Worm (Caenorhabditis elegans) whole organism, mixed stage, embryonic: Measurements from ENCODE around the gene T09B9.3.

Source experiments
- M03D4.4 ChIP-seq: sonication (generic microtip); optimal IDR thresholded peaks from 2 replicates; lab custom pipeline; 2017; ENCODE audit warnings: mild to moderate bottlenecking, missing genetic modification characterization, missing compliant biosample characterization
- bed-3 ChIP-seq: fragments of 200-800 bp; sonication (Bioruptor generic); optimal IDR thresholded peaks from 3 replicates; lab custom pipeline; 2018; ENCODE audit warnings: mild to moderate bottlenecking, missing genetic modification characterization, moderate library complexity, missing compliant biosample characterization
- blmp-1 ChIP-seq: fragments of 150-350 bp; optimal IDR thresholded peaks from 2 replicates; lab custom pipeline; 2014; ENCODE audit warnings: missing biosample characterization, missing genetic modification characterization
- ceh-39 ChIP-seq: fragments of 150-350 bp; optimal IDR thresholded peaks from 2 replicates; lab custom pipeline; 2014; ENCODE audit warnings: missing biosample characterization, missing genetic modification characterization
- ceh-43 ChIP-seq: fragments of 200-800 bp; sonication (Bioruptor generic); optimal IDR thresholded peaks from 2 replicates; lab custom pipeline; 2018; ENCODE audit warnings: mild to moderate bottlenecking, missing genetic modification characterization, moderate library complexity, missing compliant biosample characterization
- ceh-83 ChIP-seq: fragments of 200-800 bp; sonication (Bioruptor generic); optimal IDR thresholded peaks from 2 replicates; lab custom pipeline; 2018; ENCODE audit warnings: mild to moderate bottlenecking, missing genetic modification characterization, missing compliant biosample characterization
- ces-1 ChIP-seq: fragments of 150-350 bp; optimal IDR thresholded peaks from 2 replicates; lab custom pipeline; 2014; ENCODE audit warnings: missing biosample characterization, missing genetic modification reagents, missing genetic modification characterization
- cnd-1 ChIP-seq: fragments of 200-800 bp; sonication (Bioruptor generic); optimal IDR thresholded peaks from 2 replicates; lab custom pipeline; 2018; ENCODE audit warnings: mild to moderate bottlenecking, missing genetic modification characterization, missing compliant biosample characterization
- drap-1 ChIP-seq: fragments of 200-800 bp; sonication (Bioruptor generic); optimal IDR thresholded peaks from 3 replicates; lab custom pipeline; 2018; ENCODE audit warnings: mild to moderate bottlenecking, missing genetic modification characterization, missing compliant biosample characterization
- elt-1 ChIP-seq: sonication (generic microtip); optimal IDR thresholded peaks from 2 replicates; lab custom pipeline; 2017; ENCODE audit warnings: missing genetic modification characterization, mild to moderate bottlenecking, missing compliant biosample characterization, antibody characterized with exemption, moderate library complexity, borderline replicate concordance; ENCODE audit not compliant: insufficient read depth
- elt-3 ChIP-seq: fragments of 150-350 bp; optimal IDR thresholded peaks from 2 replicates; lab custom pipeline; 2014; ENCODE audit warnings: missing biosample characterization, missing genetic modification characterization
- flh-1 ChIP-seq: fragments of 200-800 bp; sonication (Bioruptor generic); optimal IDR thresholded peaks from 2 replicates; lab custom pipeline; 2018; ENCODE audit warnings: mild to moderate bottlenecking, missing genetic modification characterization, moderate library complexity, missing compliant biosample characterization
- ham-2 ChIP-seq: fragments of 200-800 bp; sonication (Bioruptor generic); optimal IDR thresholded peaks from 2 replicates; lab custom pipeline; 2018; ENCODE audit warnings: mild to moderate bottlenecking, missing genetic modification characterization, missing compliant biosample characterization
- hlh-1 ChIP-seq: fragments of 150-350 bp; optimal IDR thresholded peaks from 2 replicates; lab custom pipeline; 2014; ENCODE audit warnings: missing biosample characterization, missing genetic modification reagents, missing genetic modification characterization
- lin-13 ChIP-seq: fragments of 150-350 bp; optimal IDR thresholded peaks from 2 replicates; lab custom pipeline; 2014; ENCODE audit warnings: missing biosample characterization, missing genetic modification characterization
- lin-32 ChIP-seq: fragments of 200-800 bp; sonication (Bioruptor generic); optimal IDR thresholded peaks from 2 replicates; lab custom pipeline; 2018; ENCODE audit warnings: mild to moderate bottlenecking, missing genetic modification characterization, missing compliant biosample characterization
- lsy-2 ChIP-seq: fragments of 150-350 bp; optimal IDR thresholded peaks from 2 replicates; lab custom pipeline; 2014; ENCODE audit warnings: missing biosample characterization, missing genetic modification characterization
- mab-5 ChIP-seq: fragments of 150-350 bp; optimal IDR thresholded peaks from 2 replicates; lab custom pipeline; 2014; ENCODE audit warnings: missing biosample characterization, missing genetic modification characterization
- mep-1 ChIP-seq: fragments of 150-350 bp; optimal IDR thresholded peaks from 2 replicates; lab custom pipeline; 2017; ENCODE audit warnings: missing biosample characterization, missing genetic modification reagents, missing genetic modification characterization, inconsistent platforms
- mls-2 ChIP-seq: sonication (generic microtip); optimal IDR thresholded peaks from 2 replicates; lab custom pipeline; 2016; ENCODE audit warnings: mild to moderate bottlenecking, missing genetic modification characterization, moderate library complexity, missing compliant biosample characterization
- nhr-12 ChIP-seq: fragments of 150-350 bp; optimal IDR thresholded peaks from 2 replicates; lab custom pipeline; 2014; ENCODE audit warnings: missing biosample characterization, missing genetic modification characterization
- nhr-2 ChIP-seq: fragments of 150-350 bp; optimal IDR thresholded peaks from 2 replicates; lab custom pipeline; 2014; ENCODE audit warnings: missing biosample characterization, missing genetic modification characterization
- nhr-237 ChIP-seq: fragments of 150-350 bp; optimal IDR thresholded peaks from 2 replicates; lab custom pipeline; 2014; ENCODE audit warnings: missing biosample characterization, missing genetic modification characterization
- nhr-28 ChIP-seq: fragments of 150-350 bp; optimal IDR thresholded peaks from 2 replicates; lab custom pipeline; 2014; ENCODE audit warnings: missing biosample characterization, missing genetic modification characterization
- nhr-76 ChIP-seq: sonication (generic microtip); optimal IDR thresholded peaks from 2 replicates; lab custom pipeline; 2017; ENCODE audit warnings: missing biosample characterization, missing genetic modification characterization
- pha-4 ChIP-seq: fragments of 150-350 bp; optimal IDR thresholded peaks from 2 replicates; lab custom pipeline; 2018; ENCODE audit warnings: missing biosample characterization, missing genetic modification reagents, missing genetic modification characterization
- sem-2 ChIP-seq: fragments of 200-800 bp; sonication (Bioruptor generic); optimal IDR thresholded peaks from 2 replicates; lab custom pipeline; 2018; ENCODE audit warnings: mild to moderate bottlenecking, missing genetic modification characterization, missing compliant biosample characterization
- sptf-1 ChIP-seq: sonication (generic microtip); optimal IDR thresholded peaks from 2 replicates; lab custom pipeline; 2017; ENCODE audit warnings: mild to moderate bottlenecking, missing genetic modification characterization, moderate library complexity, missing compliant biosample characterization
- tbx-8 ChIP-seq: fragments of 200-800 bp; sonication (Bioruptor generic); optimal IDR thresholded peaks from 2 replicates; lab custom pipeline; 2018; ENCODE audit warnings: mild to moderate bottlenecking, missing genetic modification characterization, moderate library complexity, missing compliant biosample characterization
- unc-120 ChIP-seq: sonication (generic microtip); optimal IDR thresholded peaks from 2 replicates; lab custom pipeline; 2017; ENCODE audit warnings: missing genetic modification characterization, missing compliant biosample characterization; ENCODE audit not compliant: poor library complexity, severe bottlenecking
- unc-39 ChIP-seq: fragments of 150-350 bp; optimal IDR thresholded peaks from 2 replicates; lab custom pipeline; 2014; ENCODE audit warnings: missing biosample characterization, missing genetic modification characterization
- unc-62 ChIP-seq: fragments of 150-350 bp; optimal IDR thresholded peaks from 2 replicates; lab custom pipeline; 2014; ENCODE audit warnings: missing biosample characterization, missing genetic modification reagents, missing genetic modification characterization
- ztf-11 ChIP-seq: fragments of 150-350 bp; optimal IDR thresholded peaks from 2 replicates; lab custom pipeline; 2014; ENCODE audit warnings: missing biosample characterization, missing genetic modification characterization

The T09B9.3 gene

ce11 chrX:9763903-9764302, 2.7 kb upstream of the T09B9.3 start:
- no peak for TF ChIP-seq flh-1 (GFP tag; lab: Kevin White, UChicago)
- TF ChIP-seq unc-39 (tag; lab: Kevin White, UChicago), result no peak
- TF ChIP-seq mab-5 (tag; lab: Kevin White, UChicago), result no peak
- TF ChIP-seq pha-4 (tag; lab: Kevin White, UChicago), result no peak
- TF ChIP-seq lin-13, result no peak
- no peak for TF ChIP-seq nhr-12
- no peak for TF ChIP-seq elt-3
- TF ChIP-seq M03D4.4 (tag; lab: Kevin White, UChicago), result no peak
- no peak for TF ChIP-seq mep-1 (tag; lab: Kevin White, UChicago)
- TF ChIP-seq hlh-1 (tag; lab: Kevin White, UChicago), result no peak
- no peak for TF ChIP-seq mls-2
- no peak for TF ChIP-seq drap-1 (GFP tag; lab: Kevin White, UChicago)

DNA sequence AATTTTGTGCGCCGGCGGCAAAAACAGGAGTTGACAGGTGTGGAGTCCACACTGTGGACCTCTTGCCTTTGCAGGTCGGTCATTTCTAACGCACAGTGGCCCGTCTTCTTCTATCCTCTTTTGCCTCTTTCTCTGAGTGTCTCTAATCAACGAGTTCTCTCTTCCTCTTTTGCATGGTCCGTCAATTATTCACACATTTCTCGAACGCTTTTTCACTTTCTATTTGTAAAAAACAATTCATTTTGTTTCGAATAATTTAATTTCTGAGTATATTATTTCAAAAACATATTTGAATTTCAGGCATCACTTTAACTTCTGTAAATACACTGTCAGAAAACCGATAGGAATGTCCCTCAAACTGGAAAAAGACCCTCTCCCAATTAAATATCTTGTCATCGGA, 4.2 kb downstream of the T09B9.3 start, which contains the start of gene T09B9.1:
Gene T09B9.1, plus strand, starts transcription at position 301 of the 400 bp plus-strand sequence.
- no peak for TF ChIP-seq mep-1 (tag; lab: Kevin White, UChicago)
- TF ChIP-seq elt-1, result no peak
- no peak for TF ChIP-seq unc-120 (tag; lab: Kevin White, UChicago)
- no peak for TF ChIP-seq M03D4.4 (tag; lab: Kevin White, UChicago)

DNA sequence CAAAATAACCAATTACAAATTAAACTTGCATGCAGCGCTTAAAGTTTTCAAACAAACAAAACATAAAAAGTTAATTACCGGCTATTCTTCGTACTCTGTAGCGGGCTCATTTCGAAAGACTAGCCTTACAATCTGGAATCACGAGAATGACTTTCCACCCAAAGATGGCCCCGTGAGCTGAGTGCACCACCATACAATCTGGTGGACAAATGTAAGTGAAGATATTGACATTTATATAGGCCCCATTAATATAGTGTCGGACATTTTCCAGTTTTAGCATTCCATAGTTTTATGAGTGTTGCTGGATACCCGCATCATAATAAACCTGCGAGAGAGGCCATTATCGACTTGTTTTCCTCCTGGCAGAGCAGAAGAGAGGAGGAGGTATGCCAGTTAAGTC, 6.6 kb downstream of the T09B9.3 start:
- TF ChIP-seq unc-120 (tag; lab: Kevin White, UChicago) (no peak), lsy-2 (no peak), mep-1 (tag; lab: Kevin White, UChicago) (no peak)

DNA sequence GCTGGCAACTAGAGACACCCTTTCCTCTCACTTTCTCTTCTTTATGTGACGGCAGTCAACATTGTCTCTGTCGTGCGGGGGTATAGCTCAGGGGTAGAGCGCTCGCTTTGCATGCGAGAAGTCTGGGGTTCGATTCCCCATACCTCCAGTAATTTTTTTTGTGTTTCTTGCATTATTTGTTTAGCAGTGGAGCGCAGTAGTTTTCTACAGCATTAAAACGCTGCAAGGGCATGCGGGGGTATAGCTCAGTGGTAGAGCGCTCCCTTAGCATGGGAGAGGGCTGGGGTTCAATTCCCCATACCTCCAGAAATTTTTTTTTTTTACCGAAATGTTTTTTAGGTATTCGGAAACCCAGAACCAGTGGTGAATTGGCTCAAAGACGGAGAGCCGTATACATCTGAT, 17.7 kb downstream of the T09B9.3 start:
- peak; percentile 96 for TF ChIP-seq tbx-8 (GFP tag; lab: Kevin White, UChicago)
- TF ChIP-seq sem-2, result peak; percentile 95
- TF ChIP-seq nhr-237 (tag; lab: Kevin White, UChicago), result peak; percentile 77
- TF ChIP-seq ham-2, result peak; percentile 96
- TF ChIP-seq lin-13, result peak; percentile 40
- peak; percentile 95 for TF ChIP-seq ceh-43 (GFP tag; lab: Kevin White, UChicago)
- TF ChIP-seq blmp-1 (tag; lab: Kevin White, UChicago), result peak; percentile 69
- peak; percentile 92 for TF ChIP-seq lin-32 (GFP tag; lab: Kevin White, UChicago)
- peak; percentile 99 for TF ChIP-seq ceh-83 (GFP tag; lab: Kevin White, UChicago)
- TF ChIP-seq hlh-1 (tag; lab: Kevin White, UChicago), result peak; percentile 43
- peak; percentile 95 for TF ChIP-seq cnd-1 (tag; lab: Kevin White, UChicago)
- peak; percentile 93 for TF ChIP-seq mep-1 (tag; lab: Kevin White, UChicago)
- peak; percentile 61 for TF ChIP-seq pha-4 (tag; lab: Kevin White, UChicago)
- peak; percentile 98 for TF ChIP-seq mls-2
- TF ChIP-seq unc-120 (tag; lab: Kevin White, UChicago), result peak; percentile 95
- peak; percentile 96 for TF ChIP-seq M03D4.4 (tag; lab: Kevin White, UChicago)
- peak; percentile 94 for TF ChIP-seq flh-1 (GFP tag; lab: Kevin White, UChicago)
- peak; percentile 56 for TF ChIP-seq ztf-11 (tag; lab: Kevin White, UChicago)
- peak; percentile 63 for TF ChIP-seq unc-62 (GFP tag; lab: Kevin White, UChicago)
- TF ChIP-seq nhr-28 (tag; lab: Kevin White, UChicago), result peak; percentile 84
- peak; percentile 98 for TF ChIP-seq sptf-1 (tag; lab: Kevin White, UChicago)
- TF ChIP-seq drap-1 (GFP tag; lab: Kevin White, UChicago), result peak; percentile 97
- peak; percentile 54 for TF ChIP-seq elt-3
- peak; percentile 31 for TF ChIP-seq nhr-12
- TF ChIP-seq bed-3, result peak; percentile 94

ce11 chrX:9742058-9742457, 19.1 kb downstream of the T09B9.3 start:
- TF ChIP-seq mab-5 (tag; lab: Kevin White, UChicago) (no peak), elt-1 (no peak), nhr-28 (tag; lab: Kevin White, UChicago) (no peak), ces-1 (no peak), unc-120 (tag; lab: Kevin White, UChicago) (no peak), flh-1 (GFP tag; lab: Kevin White, UChicago) (no peak), lin-32 (GFP tag; lab: Kevin White, UChicago) (no peak), nhr-76 (tag; lab: Kevin White, UChicago) (no peak), nhr-2 (tag; lab: Kevin White, UChicago) (no peak), sem-2 (no peak), M03D4.4 (tag; lab: Kevin White, UChicago) (no peak), unc-39 (tag; lab: Kevin White, UChicago) (no peak), ceh-39 (no peak), drap-1 (GFP tag; lab: Kevin White, UChicago) (no peak), ceh-83 (GFP tag; lab: Kevin White, UChicago) (no peak), bed-3 (no peak), unc-62 (GFP tag; lab: Kevin White, UChicago) (no peak), elt-3 (no peak), lin-13 (no peak), nhr-237 (tag; lab: Kevin White, UChicago) (no peak)
